Worm (Caenorhabditis elegans) whole organism, mixed stage, embryonic: Measurements from ENCODE around the gene idpc-2.
A peak's percentile ranks its signal among the peaks of the same experiment; 100 is the strongest.
"Not testable (repeated sequence)": the region's sequence is repeated elsewhere in the genome, so short reads cannot be mapped to it uniquely, and the experiment has no call there.

Experiments
- M03D4.4 ChIP-seq: sonication (generic microtip); optimal IDR thresholded peaks from 2 replicates; lab custom pipeline; 2017; ENCODE audit warnings: mild to moderate bottlenecking, missing genetic modification characterization, missing compliant biosample characterization
- bed-3 ChIP-seq: fragments of 200-800 bp; sonication (Bioruptor generic); optimal IDR thresholded peaks from 3 replicates; lab custom pipeline; 2018; ENCODE audit warnings: mild to moderate bottlenecking, missing genetic modification characterization, moderate library complexity, missing compliant biosample characterization
- ceh-39 ChIP-seq: fragments of 150-350 bp; optimal IDR thresholded peaks from 2 replicates; lab custom pipeline; 2014; ENCODE audit warnings: missing biosample characterization, missing genetic modification characterization
- ceh-43 ChIP-seq: fragments of 200-800 bp; sonication (Bioruptor generic); optimal IDR thresholded peaks from 2 replicates; lab custom pipeline; 2018; ENCODE audit warnings: mild to moderate bottlenecking, missing genetic modification characterization, moderate library complexity, missing compliant biosample characterization
- ceh-83 ChIP-seq: fragments of 200-800 bp; sonication (Bioruptor generic); optimal IDR thresholded peaks from 2 replicates; lab custom pipeline; 2018; ENCODE audit warnings: mild to moderate bottlenecking, missing genetic modification characterization, missing compliant biosample characterization
- ces-1 ChIP-seq: fragments of 150-350 bp; optimal IDR thresholded peaks from 2 replicates; lab custom pipeline; 2014; ENCODE audit warnings: missing biosample characterization, missing genetic modification reagents, missing genetic modification characterization
- cnd-1 ChIP-seq: fragments of 200-800 bp; sonication (Bioruptor generic); optimal IDR thresholded peaks from 2 replicates; lab custom pipeline; 2018; ENCODE audit warnings: mild to moderate bottlenecking, missing genetic modification characterization, missing compliant biosample characterization
- drap-1 ChIP-seq: fragments of 200-800 bp; sonication (Bioruptor generic); optimal IDR thresholded peaks from 3 replicates; lab custom pipeline; 2018; ENCODE audit warnings: mild to moderate bottlenecking, missing genetic modification characterization, missing compliant biosample characterization
- elt-1 ChIP-seq: sonication (generic microtip); optimal IDR thresholded peaks from 2 replicates; lab custom pipeline; 2017; ENCODE audit warnings: missing genetic modification characterization, mild to moderate bottlenecking, missing compliant biosample characterization, antibody characterized with exemption, moderate library complexity, borderline replicate concordance; ENCODE audit not compliant: insufficient read depth
- elt-3 ChIP-seq: fragments of 150-350 bp; optimal IDR thresholded peaks from 2 replicates; lab custom pipeline; 2014; ENCODE audit warnings: missing biosample characterization, missing genetic modification characterization
- flh-1 ChIP-seq: fragments of 200-800 bp; sonication (Bioruptor generic); optimal IDR thresholded peaks from 2 replicates; lab custom pipeline; 2018; ENCODE audit warnings: mild to moderate bottlenecking, missing genetic modification characterization, moderate library complexity, missing compliant biosample characterization
- ham-2 ChIP-seq: fragments of 200-800 bp; sonication (Bioruptor generic); optimal IDR thresholded peaks from 2 replicates; lab custom pipeline; 2018; ENCODE audit warnings: mild to moderate bottlenecking, missing genetic modification characterization, missing compliant biosample characterization
- hlh-1 ChIP-seq: fragments of 150-350 bp; optimal IDR thresholded peaks from 2 replicates; lab custom pipeline; 2014; ENCODE audit warnings: missing biosample characterization, missing genetic modification reagents, missing genetic modification characterization
- lin-13 ChIP-seq: fragments of 150-350 bp; optimal IDR thresholded peaks from 2 replicates; lab custom pipeline; 2014; ENCODE audit warnings: missing biosample characterization, missing genetic modification characterization
- lin-32 ChIP-seq: fragments of 200-800 bp; sonication (Bioruptor generic); optimal IDR thresholded peaks from 2 replicates; lab custom pipeline; 2018; ENCODE audit warnings: mild to moderate bottlenecking, missing genetic modification characterization, missing compliant biosample characterization
- lsy-2 ChIP-seq: fragments of 150-350 bp; optimal IDR thresholded peaks from 2 replicates; lab custom pipeline; 2014; ENCODE audit warnings: missing biosample characterization, missing genetic modification characterization
- mep-1 ChIP-seq: fragments of 150-350 bp; optimal IDR thresholded peaks from 2 replicates; lab custom pipeline; 2017; ENCODE audit warnings: missing biosample characterization, missing genetic modification reagents, missing genetic modification characterization, inconsistent platforms
- mls-2 ChIP-seq: sonication (generic microtip); optimal IDR thresholded peaks from 2 replicates; lab custom pipeline; 2016; ENCODE audit warnings: mild to moderate bottlenecking, missing genetic modification characterization, moderate library complexity, missing compliant biosample characterization
- nhr-12 ChIP-seq: fragments of 150-350 bp; optimal IDR thresholded peaks from 2 replicates; lab custom pipeline; 2014; ENCODE audit warnings: missing biosample characterization, missing genetic modification characterization
- nhr-2 ChIP-seq: fragments of 150-350 bp; optimal IDR thresholded peaks from 2 replicates; lab custom pipeline; 2014; ENCODE audit warnings: missing biosample characterization, missing genetic modification characterization
- nhr-28 ChIP-seq: fragments of 150-350 bp; optimal IDR thresholded peaks from 2 replicates; lab custom pipeline; 2014; ENCODE audit warnings: missing biosample characterization, missing genetic modification characterization
- nhr-76 ChIP-seq: sonication (generic microtip); optimal IDR thresholded peaks from 2 replicates; lab custom pipeline; 2017; ENCODE audit warnings: missing biosample characterization, missing genetic modification characterization
- pha-4 ChIP-seq: fragments of 150-350 bp; optimal IDR thresholded peaks from 2 replicates; lab custom pipeline; 2018; ENCODE audit warnings: missing biosample characterization, missing genetic modification reagents, missing genetic modification characterization
- sem-2 ChIP-seq: fragments of 200-800 bp; sonication (Bioruptor generic); optimal IDR thresholded peaks from 2 replicates; lab custom pipeline; 2018; ENCODE audit warnings: mild to moderate bottlenecking, missing genetic modification characterization, missing compliant biosample characterization
- sptf-1 ChIP-seq: sonication (generic microtip); optimal IDR thresholded peaks from 2 replicates; lab custom pipeline; 2017; ENCODE audit warnings: mild to moderate bottlenecking, missing genetic modification characterization, moderate library complexity, missing compliant biosample characterization
- unc-120 ChIP-seq: sonication (generic microtip); optimal IDR thresholded peaks from 2 replicates; lab custom pipeline; 2017; ENCODE audit warnings: missing genetic modification characterization, missing compliant biosample characterization; ENCODE audit not compliant: poor library complexity, severe bottlenecking
- unc-39 ChIP-seq: fragments of 150-350 bp; optimal IDR thresholded peaks from 2 replicates; lab custom pipeline; 2014; ENCODE audit warnings: missing biosample characterization, missing genetic modification characterization
- zip-8 ChIP-seq: fragments of 150-350 bp; optimal IDR thresholded peaks from 2 replicates; lab custom pipeline; 2014; ENCODE audit warnings: missing biosample characterization, missing genetic modification characterization

The idpc-2 gene

DNA sequence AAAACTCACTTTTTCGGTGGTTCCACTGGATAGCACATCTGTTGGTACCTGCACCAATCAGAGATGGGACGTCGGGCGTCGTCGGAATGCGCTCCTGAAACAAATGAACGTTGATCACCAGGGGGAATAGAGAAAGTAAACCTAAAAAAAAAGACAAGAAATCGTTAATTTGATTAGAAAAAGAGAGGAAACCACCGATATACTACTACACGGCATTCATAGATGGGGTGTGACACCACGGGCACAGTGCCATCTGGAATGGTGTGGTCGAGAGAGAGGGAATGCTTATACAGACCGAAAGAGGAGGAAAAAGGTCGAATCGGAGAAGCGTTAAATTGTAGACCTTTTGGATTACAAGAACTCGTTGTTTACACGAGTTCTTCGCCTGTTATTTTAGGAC lies 33.0 kb downstream of the idpc-2 start, which contains the start of gene C10B5.3:
TSS of gene C10B5.3 (minus strand) at position 101 of the 400 bp plus-strand sequence.
- TF ChIP-seq drap-1 (GFP tag; lab: Kevin White, UChicago), result no peak
- TF ChIP-seq mls-2 (tag; lab: Kevin White, UChicago), result no peak
- TF ChIP-seq nhr-28, result no peak
- TF ChIP-seq lin-13 (tag; lab: Kevin White, UChicago), result no peak
- no peak for TF ChIP-seq zip-8 (tag; lab: Kevin White, UChicago)

DNA sequence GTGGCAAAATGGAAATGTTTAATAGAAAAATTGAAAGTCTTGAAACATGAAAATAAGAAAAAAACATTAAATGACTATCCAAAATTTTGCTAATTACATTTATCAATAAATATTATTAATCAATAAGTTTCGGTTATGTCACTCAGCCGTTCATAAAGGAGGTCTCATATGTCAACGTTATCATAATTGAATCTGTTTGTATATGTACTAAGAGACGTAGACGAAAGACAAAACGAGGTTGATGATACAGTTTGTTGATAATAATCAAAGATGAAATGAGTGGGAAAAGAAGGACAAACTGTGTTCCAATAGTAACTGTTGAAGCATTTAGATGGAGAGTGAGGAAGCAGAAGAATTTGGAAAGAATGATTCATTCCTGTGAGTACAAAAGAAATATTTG lies 34.2 kb downstream of the idpc-2 start:
- TF ChIP-seq hlh-1, result no peak
- TF ChIP-seq ces-1 (GFP tag; lab: Kevin White, UChicago), result no peak
- TF ChIP-seq elt-3 (tag; lab: Kevin White, UChicago), result peak; percentile 51
- no peak for TF ChIP-seq flh-1 (GFP tag; lab: Kevin White, UChicago)
- TF ChIP-seq lsy-2 (tag; lab: Kevin White, UChicago), result no peak
- no peak for TF ChIP-seq nhr-2 (tag; lab: Kevin White, UChicago)
- no peak for TF ChIP-seq nhr-28
- no peak for TF ChIP-seq ceh-83
- TF ChIP-seq elt-1 (tag; lab: Kevin White, UChicago), result no peak
- TF ChIP-seq, all 35 proteins: peak for 1

DNA sequence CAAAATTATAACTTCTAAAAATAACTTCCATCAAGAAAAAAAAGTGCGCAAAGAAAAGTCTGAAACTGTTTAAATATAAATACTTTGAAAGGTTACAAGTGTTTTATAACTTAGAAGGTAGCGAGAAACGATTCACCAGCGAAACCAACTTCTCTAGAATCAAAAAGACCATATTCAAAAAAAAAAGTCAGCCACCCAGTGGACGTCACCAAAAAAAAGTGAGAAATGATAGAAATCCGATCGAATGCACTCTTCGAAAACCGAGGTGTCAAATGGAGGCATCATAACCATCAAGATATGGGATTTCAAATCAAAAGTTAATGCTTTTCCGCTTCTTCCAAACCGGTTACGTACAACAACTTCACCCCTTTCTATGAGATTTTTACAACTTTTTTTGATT lies 34.6 kb downstream of the idpc-2 start:
- no peak for TF ChIP-seq bed-3 (GFP tag; lab: Kevin White, UChicago)
- no peak for TF ChIP-seq ceh-39 (tag; lab: Kevin White, UChicago)
- TF ChIP-seq pha-4 (tag; lab: Kevin White, UChicago), result no peak
- TF ChIP-seq lin-13 (tag; lab: Kevin White, UChicago), result no peak
- TF ChIP-seq nhr-28, result no peak
- TF ChIP-seq ces-1 (GFP tag; lab: Kevin White, UChicago), result no peak
- no peak for TF ChIP-seq nhr-76

DNA sequence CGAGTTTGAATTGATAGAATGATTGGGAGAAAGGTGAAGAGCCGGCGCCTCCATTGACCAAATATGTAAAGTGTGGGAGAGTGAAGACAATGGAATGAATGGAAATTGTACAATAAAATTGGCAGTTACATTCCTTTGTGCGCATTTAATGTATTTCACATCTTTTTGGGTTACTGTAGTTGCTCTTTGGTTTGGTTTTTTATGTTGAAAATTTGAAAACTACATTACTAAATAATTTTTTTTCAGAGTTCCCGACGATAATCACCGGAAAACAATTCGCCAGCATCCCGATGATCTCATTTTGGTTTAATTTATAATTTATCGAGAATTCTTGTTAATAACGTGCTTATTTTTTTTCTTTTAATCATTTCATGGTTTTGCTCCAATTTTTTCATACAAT lies 40.2 kb downstream of the idpc-2 start, which contains the start of gene C10B5.1:
TSS of gene C10B5.1 (plus strand) at position 301 of the 400 bp plus-strand sequence.
- no peak for TF ChIP-seq unc-120 (tag; lab: Kevin White, UChicago)
- no peak for TF ChIP-seq nhr-12
- no peak for TF ChIP-seq lin-13 (tag; lab: Kevin White, UChicago)
- TF ChIP-seq cnd-1 (tag; lab: Kevin White, UChicago), result no peak
- no peak for TF ChIP-seq mep-1 (tag; lab: Kevin White, UChicago)
- no peak for TF ChIP-seq unc-39
- no peak for TF ChIP-seq ceh-83
- TF ChIP-seq ceh-39 (tag; lab: Kevin White, UChicago), result no peak
- no peak for TF ChIP-seq pha-4 (tag; lab: Kevin White, UChicago)
- no peak for TF ChIP-seq ham-2 (GFP tag; lab: Kevin White, UChicago)
- TF ChIP-seq sem-2 (GFP tag; lab: Kevin White, UChicago), result no peak
- no peak for TF ChIP-seq hlh-1
- TF ChIP-seq nhr-76, result no peak
- TF ChIP-seq ceh-43 (GFP tag; lab: Kevin White, UChicago), result no peak
- no peak for TF ChIP-seq zip-8 (tag; lab: Kevin White, UChicago)
- no peak for TF ChIP-seq lsy-2 (tag; lab: Kevin White, UChicago)
- TF ChIP-seq M03D4.4 (tag; lab: Kevin White, UChicago), result no peak
- TF ChIP-seq sptf-1, result no peak
- no peak for TF ChIP-seq lin-32

DNA sequence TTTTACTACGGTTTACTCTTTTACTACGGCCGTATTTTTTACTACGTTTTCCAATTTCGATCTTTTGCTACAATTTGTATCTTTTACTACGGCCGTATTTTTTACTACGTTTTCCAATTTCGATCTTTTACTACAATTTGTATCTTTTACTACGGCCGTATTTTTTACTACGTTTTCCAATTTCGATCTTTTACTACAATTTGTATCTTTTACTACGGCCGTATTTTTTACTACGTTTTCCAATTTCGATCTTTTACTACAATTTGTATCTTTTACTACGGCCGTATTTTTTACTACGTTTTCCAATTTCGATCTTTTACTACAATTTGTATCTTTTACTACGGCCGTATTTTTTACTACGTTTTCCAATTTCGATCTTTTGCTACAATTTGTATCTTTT lies 46.4 kb downstream of the idpc-2 start, which contains the start of gene F25G6.1:
TSS of gene F25G6.1 (plus strand) at position 301 of the 400 bp plus-strand sequence.
- TF ChIP-seq nhr-2 (tag; lab: Kevin White, UChicago); drap-1 (GFP tag; lab: Kevin White, UChicago); elt-1 (tag; lab: Kevin White, UChicago): not testable (repeated sequence)
- TF ChIP-seq, all 35 proteins: peak for 0; not testable (repeated sequence) for 35
